Fruit fly (Drosophila melanogaster): ENCODE measurements around the gene CG14212.

Gene CG14212

dm6 chrX:19668405-19668804, 42.9 kb downstream of the CG14212 start (continued):
- TF ChIP-seq lz (GFP tag; optimal IDR thresholded peaks at IDR 0.05) = peak; percentile 99
- TF ChIP-seq fd59A (GFP tag; optimal IDR thresholded peaks at IDR 0.05) = peak; percentile 98
- peak; percentile 100 for TF ChIP-seq Sox14 (GFP tag; optimal IDR thresholded peaks at IDR 0.05)
- peak; percentile 98 for TF ChIP-seq CG1621 (tag; optimal IDR thresholded peaks at IDR 0.05)
- peak; percentile 86 for TF ChIP-seq Hr38 (GFP tag; optimal IDR thresholded peaks at IDR 0.05)
- TF ChIP-seq CG16779 (tag; optimal IDR thresholded peaks at IDR 0.05) = peak; percentile 95
- peak; percentile 99 for TF ChIP-seq Smox (GFP tag; optimal IDR thresholded peaks at IDR 0.05)
- peak; percentile 99 for TF ChIP-seq Sox102F (GFP tag; optimal IDR thresholded peaks at IDR 0.05)
- TF ChIP-seq esn (GFP tag; optimal IDR thresholded peaks at IDR 0.05) = peak; percentile 100
- TF ChIP-seq eg (GFP tag; IDR thresholded peaks at IDR 0.05) = peak; percentile 97
- peak; percentile 99 for TF ChIP-seq Met (GFP tag; optimal IDR thresholded peaks at IDR 0.05)
- TF ChIP-seq achi (GFP tag; optimal IDR thresholded peaks at IDR 0.05) = peak; percentile 98
- TF ChIP-seq vri (GFP tag; optimal IDR thresholded peaks at IDR 0.05) = peak; percentile 99
- TF ChIP-seq Eip75B (GFP tag; optimal IDR thresholded peaks at IDR 0.05) = peak; percentile 99
- TF ChIP-seq acj6 (GFP tag; optimal IDR thresholded peaks at IDR 0.05) = peak; percentile 99
- peak; percentile 98 for TF ChIP-seq CG10669 (GFP tag; optimal IDR thresholded peaks at IDR 0.05)
- TF ChIP-seq fkh (GFP tag; optimal IDR thresholded peaks at IDR 0.05) = no peak
- peak; percentile 100 for TF ChIP-seq Hr39 (GFP tag; optimal IDR thresholded peaks at IDR 0.05)
- TF ChIP-seq CG8632 (GFP tag; optimal IDR thresholded peaks at IDR 0.05) = peak; percentile 98
- TF ChIP-seq CG31627 (GFP tag; optimal IDR thresholded peaks at IDR 0.05) = peak; percentile 99
- peak; percentile 97 for TF ChIP-seq CG11762 (GFP tag; optimal IDR thresholded peaks at IDR 0.05; ENCODE audit: insufficient read depth)
- TF ChIP-seq CG6808 (GFP tag; optimal IDR thresholded peaks at IDR 0.05) = peak; percentile 97
- TF ChIP-seq Sox15 (GFP tag; optimal IDR thresholded peaks at IDR 0.05) = peak; percentile 98
- TF ChIP-seq pdm3 (GFP tag; optimal IDR thresholded peaks at IDR 0.05) = peak; percentile 99
- peak; percentile 99 for TF ChIP-seq CG7368 (GFP tag; optimal IDR thresholded peaks at IDR 0.05)
- TF ChIP-seq net (GFP tag; optimal IDR thresholded peaks at IDR 0.05) = peak; percentile 99
- peak; percentile 96 for TF ChIP-seq CG3032 (tag; optimal IDR thresholded peaks at IDR 0.05)

DNA sequence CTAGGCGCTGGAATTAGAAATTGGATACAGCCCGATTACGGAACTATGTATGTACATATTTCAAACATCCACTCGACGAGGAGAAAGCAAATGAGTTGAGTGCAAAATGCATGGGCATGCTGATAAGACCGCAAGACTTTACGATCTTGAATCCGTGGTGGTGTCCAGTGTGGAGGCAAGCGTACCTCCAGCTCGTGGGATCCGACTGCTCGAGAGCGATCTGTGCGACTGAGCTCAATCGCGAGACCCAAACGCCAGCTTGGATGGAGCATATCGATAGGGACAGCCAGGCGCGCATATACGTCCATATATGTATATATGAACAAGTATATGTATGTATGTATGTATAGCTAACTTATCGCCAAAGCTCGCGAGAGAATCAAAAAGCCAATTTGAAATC, 50.2 kb downstream of the CG14212 start, which contains the start of gene et:
Gene et, minus strand, starts transcription at position 230 of the 400 bp plus-strand sequence.
- TF ChIP-seq fkh (GFP tag; optimal IDR thresholded peaks at IDR 0.05) (no peak), svp (GFP tag) (peak; percentile 79)
